Worm (Caenorhabditis elegans) whole organism, L3 larva: ENCODE results near the gene F18E9.3.

Experiments
- ceh-82 ChIP-seq: fragments of 150-350 bp; optimal IDR thresholded peaks from 2 replicates; lab custom pipeline; 2014; ENCODE audit warnings: missing biosample characterization, missing genetic modification characterization
- ceh-9 ChIP-seq: sonication (generic microtip); optimal IDR thresholded peaks from 2 replicates; lab custom pipeline; 2018; ENCODE audit warnings: missing biosample characterization, missing genetic modification characterization
- elt-1 ChIP-seq: fragments of 150-350 bp; optimal IDR thresholded peaks from 2 replicates; lab custom pipeline; 2014; ENCODE audit warnings: missing biosample characterization, missing genetic modification characterization
- elt-2 ChIP-seq: sonication (generic microtip); optimal IDR thresholded peaks from 2 replicates; lab custom pipeline; 2016; ENCODE audit warnings: missing genetic modification reagents, mild to moderate bottlenecking, missing genetic modification characterization, missing compliant biosample characterization
- elt-3 ChIP-seq, 3 experiments: fragments of 150-350 bp in 1 of 3; sonication (generic microtip) in 2 of 3; optimal IDR thresholded peaks; 2 replicates in 2 of 3; 4 replicates in 1 of 3; lab custom pipeline; 2014 to 2017; ENCODE audit warnings: missing biosample characterization in 3 of 3, missing genetic modification characterization in 3 of 3
- lin-15B ChIP-seq: fragments of 150-350 bp; optimal IDR thresholded peaks from 2 replicates; lab custom pipeline; 2014; ENCODE audit warnings: missing biosample characterization, missing genetic modification characterization
- nhr-11 ChIP-seq: fragments of 150-350 bp; optimal IDR thresholded peaks from 2 replicates; lab custom pipeline; 2014; ENCODE audit warnings: missing biosample characterization, missing genetic modification characterization
- nhr-237 ChIP-seq: fragments of 150-350 bp; optimal IDR thresholded peaks from 2 replicates; lab custom pipeline; 2014; ENCODE audit warnings: missing biosample characterization, missing genetic modification characterization
- unc-39 ChIP-seq: sonication (generic microtip); optimal IDR thresholded peaks from 4 replicates; lab custom pipeline; 2017; ENCODE audit warnings: missing biosample characterization, missing genetic modification characterization
- ztf-11 ChIP-seq: fragments of 150-350 bp; optimal IDR thresholded peaks from 2 replicates; lab custom pipeline; 2014; ENCODE audit warnings: missing biosample characterization, missing genetic modification characterization

DNA sequence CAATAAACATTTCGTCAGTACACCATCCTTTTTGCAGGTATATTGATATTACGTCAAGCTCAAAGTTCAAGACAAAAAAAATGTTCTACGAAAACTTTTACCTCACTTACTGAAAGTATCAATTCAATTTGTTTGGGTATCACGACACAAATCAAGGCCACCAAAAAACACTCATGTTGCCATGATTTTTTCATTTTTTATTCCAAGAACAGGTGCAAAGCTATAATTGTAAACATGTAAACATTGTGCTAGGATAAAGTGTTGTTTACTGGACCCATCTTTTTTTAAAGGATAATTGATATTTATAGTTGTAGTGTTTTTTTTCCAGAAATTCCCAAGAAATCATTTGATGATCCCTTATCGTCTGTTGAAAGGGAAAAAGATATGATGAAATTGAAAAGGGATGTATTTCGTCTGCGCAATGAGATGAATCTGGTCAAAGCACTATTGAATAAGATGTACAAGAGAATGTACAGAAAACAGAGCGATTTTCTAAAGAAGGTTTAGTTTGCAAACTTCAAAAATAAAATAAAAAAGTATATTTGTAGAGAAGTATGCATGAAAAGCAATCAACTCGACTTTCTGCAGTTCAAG is 3.1 kb upstream of the F18E9.3 start:
- TF ChIP-seq ztf-11 (tag; lab: Kevin White, UChicago), result no peak
- no peak for TF ChIP-seq ceh-9 (tag; lab: Kevin White, UChicago)
- no peak for TF ChIP-seq elt-2
- peak; percentile 21 for TF ChIP-seq nhr-11 (tag; lab: Kevin White, UChicago)
- TF ChIP-seq unc-39 (tag; lab: Kevin White, UChicago), result no peak
- TF ChIP-seq lin-15B (tag; lab: Kevin White, UChicago), result no peak
- no peak for TF ChIP-seq elt-1 (tag; lab: Kevin White, UChicago)
- no peak for TF ChIP-seq elt-3 (tag; optimal IDR thresholded peaks at IDR 0.05; lab: Kevin White, UChicago)
- TF ChIP-seq ceh-82 (tag; lab: Kevin White, UChicago), result no peak
- TF ChIP-seq nhr-237 (tag; lab: Kevin White, UChicago), result no peak
